Fruit fly (Drosophila melanogaster) whole organism, wandering third instar larva: ENCODE results near the gene nes.

Experiments used
- fru ChIP-seq: fragments of 200-800 bp; sonication (Bioruptor generic); optimal IDR thresholded peaks from 3 replicates; lab custom pipeline; 2016; ENCODE audit warnings: missing biosample characterization, mild to moderate bottlenecking, missing genetic modification characterization
- sv ChIP-seq: fragments of 200-800 bp; sonication (Bioruptor generic); optimal IDR thresholded peaks from 3 replicates; lab custom pipeline; 2016; ENCODE audit warnings: missing biosample characterization, missing genetic modification characterization

DNA sequence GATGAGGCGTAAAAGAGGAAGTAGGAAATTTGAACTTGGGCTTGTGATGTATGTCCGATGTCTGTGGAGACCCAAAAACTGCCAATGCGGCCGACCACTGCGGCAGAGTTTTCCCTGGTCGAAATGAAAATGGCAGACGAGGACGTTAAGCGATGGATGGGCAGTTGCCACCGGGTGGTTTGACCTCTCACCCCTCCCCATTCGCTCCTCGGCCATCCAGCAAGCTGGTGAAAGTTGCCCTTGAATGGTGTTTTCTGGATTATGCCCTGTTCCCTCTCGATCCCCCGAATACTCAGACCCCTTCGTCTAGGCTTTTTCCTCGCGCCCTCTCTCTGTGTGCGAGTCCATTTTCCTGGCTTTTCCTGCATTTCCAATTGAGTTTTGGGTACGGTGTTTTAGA, 28.9 kb downstream of the nes start:
- no peak for TF ChIP-seq fru (GFP tag; lab: Kevin White, UChicago)
- TF ChIP-seq sv (GFP tag; lab: Kevin White, UChicago), result no peak
